Fruit fly (Drosophila melanogaster): ENCODE data around the gene Dci.
"Not testable (repeated sequence)": the region's sequence is repeated elsewhere in the genome, so short reads cannot be mapped to it uniquely, and the experiment has no call there.

Dci gene

dm6 chr3L:852267-852666, 1.1 kb downstream of the Dci start:
- no peak for TF ChIP-seq CG17806 (tag; optimal IDR thresholded peaks at IDR 0.05)
- no peak for TF ChIP-seq CG9948 (tag; optimal IDR thresholded peaks at IDR 0.05)
- no peak for TF ChIP-seq CG14655 (GFP tag; optimal IDR thresholded peaks at IDR 0.05)
- no peak for TF ChIP-seq Pif1A (GFP tag; optimal IDR thresholded peaks at IDR 0.05)
- no peak for TF ChIP-seq gl (tag; optimal IDR thresholded peaks at IDR 0.05)
- TF ChIP-seq EcR (GFP tag; optimal IDR thresholded peaks at IDR 0.05): no peak
- TF ChIP-seq CG12605 (GFP tag; IDR thresholded peaks at IDR 0.05): no peak
- no peak for TF ChIP-seq CG4496 (GFP tag; IDR thresholded peaks at IDR 0.05)
- TF ChIP-seq Ets98B (GFP tag; IDR thresholded peaks at IDR 0.05): no peak
- TF ChIP-seq CG32121 (GFP tag; IDR thresholded peaks at IDR 0.05): no peak
- no peak for TF ChIP-seq Snoo (tag; optimal IDR thresholded peaks at IDR 0.05)
- no peak for TF ChIP-seq CG34367 (tag; optimal IDR thresholded peaks at IDR 0.05)
- no peak for TF ChIP-seq CG8159 (tag; optimal IDR thresholded peaks at IDR 0.05)
- TF ChIP-seq CG15710 (tag; optimal IDR thresholded peaks at IDR 0.05): no peak
- no peak for TF ChIP-seq CG8301 (tag; optimal IDR thresholded peaks at IDR 0.05)

dm6 chr3L:857063-858015, 6.2 kb downstream of the Dci start, which contains the start of gene dpr20:
TSS of gene dpr20 (minus strand) at chr3L:857248.
- TF ChIP-seq D1 (tag; optimal IDR thresholded peaks at IDR 0.05) (no peak), CG8301 (tag; optimal IDR thresholded peaks at IDR 0.05) (peak; percentile 81), CG9948 (tag; optimal IDR thresholded peaks at IDR 0.05) (peak; percentile 61), gl (tag; optimal IDR thresholded peaks at IDR 0.05) (peak; percentile 59), CG14655 (GFP tag; optimal IDR thresholded peaks at IDR 0.05) (peak; percentile 81), CG12605 (GFP tag; IDR thresholded peaks at IDR 0.05) (peak; percentile 95), CG10348 (GFP tag; IDR thresholded peaks at IDR 0.05) (peak; percentile 70), Ets98B (GFP tag; IDR thresholded peaks at IDR 0.05) (peak; percentile 94), CG8159 (tag; optimal IDR thresholded peaks at IDR 0.05) (peak; percentile 81), CG34367 (tag; optimal IDR thresholded peaks at IDR 0.05) (peak; percentile 60), rn (GFP tag; IDR thresholded peaks at IDR 0.05) (peak; percentile 84), CG13204 (GFP tag; optimal IDR thresholded peaks at IDR 0.05) (no peak), Snoo (tag; optimal IDR thresholded peaks at IDR 0.05) (peak; percentile 65), CG4496 (GFP tag; IDR thresholded peaks at IDR 0.05) (peak; percentile 96), EcR (GFP tag; optimal IDR thresholded peaks at IDR 0.05) (no peak), Pif1A (GFP tag; optimal IDR thresholded peaks at IDR 0.05) (peak; percentile 78), CG32121 (GFP tag; IDR thresholded peaks at IDR 0.05) (peak; percentile 91), Pif1B (GFP tag; optimal IDR thresholded peaks at IDR 0.05) (peak; percentile 76), fd96Ca (GFP tag; IDR thresholded peaks at IDR 0.05) (peak; percentile 94), CG17806 (tag; optimal IDR thresholded peaks at IDR 0.05) (peak; percentile 78), CG15710 (tag; optimal IDR thresholded peaks at IDR 0.05) (peak; percentile 72)

dm6 chr3L:865096-865495, 13.9 kb downstream of the Dci start, which contains the start of gene CG12502:
TSS of gene CG12502 (plus strand) at chr3L:865396.
- TF ChIP-seq Ets98B (GFP tag; IDR thresholded peaks at IDR 0.05); Pif1A (GFP tag; optimal IDR thresholded peaks at IDR 0.05); rn (GFP tag; IDR thresholded peaks at IDR 0.05): not testable (repeated sequence)

dm6 chr3L:868800-869199, 17.7 kb downstream of the Dci start:
- no peak for TF ChIP-seq Ets98B (GFP tag; IDR thresholded peaks at IDR 0.05)
- no peak for TF ChIP-seq rn (GFP tag; IDR thresholded peaks at IDR 0.05)
- TF ChIP-seq Snoo (tag; optimal IDR thresholded peaks at IDR 0.05): no peak
- no peak for TF ChIP-seq CG14655 (GFP tag; optimal IDR thresholded peaks at IDR 0.05)
- TF ChIP-seq fd96Ca (GFP tag; IDR thresholded peaks at IDR 0.05): no peak
- TF ChIP-seq EcR (GFP tag; optimal IDR thresholded peaks at IDR 0.05): no peak
- TF ChIP-seq CG34367 (tag; optimal IDR thresholded peaks at IDR 0.05): no peak
- TF ChIP-seq CG8301 (tag; optimal IDR thresholded peaks at IDR 0.05): no peak
- no peak for TF ChIP-seq gl (tag; optimal IDR thresholded peaks at IDR 0.05)
- no peak for TF ChIP-seq CG8159 (tag; optimal IDR thresholded peaks at IDR 0.05)
- TF ChIP-seq CG13204 (GFP tag; optimal IDR thresholded peaks at IDR 0.05): no peak
- TF ChIP-seq D1 (tag; optimal IDR thresholded peaks at IDR 0.05): no peak

dm6 chr3L:871713-872112, 20.6 kb downstream of the Dci start, which contains the start of gene Usp10:
TSS of gene Usp10 (plus strand) at chr3L:871899.
- no peak for TF ChIP-seq CG8301 (tag; optimal IDR thresholded peaks at IDR 0.05)
- TF ChIP-seq gl (tag; optimal IDR thresholded peaks at IDR 0.05): no peak
- TF ChIP-seq CG4496 (GFP tag; IDR thresholded peaks at IDR 0.05): no peak
- TF ChIP-seq CG14655 (GFP tag; optimal IDR thresholded peaks at IDR 0.05): no peak
- peak; percentile 6 for TF ChIP-seq EcR (GFP tag; optimal IDR thresholded peaks at IDR 0.05)

- TF ChIP-seq Ets98B (GFP tag; IDR thresholded peaks at IDR 0.05) (0 out of 2 replicates have a peak, but pooled peaks have one; percentile 8), CG12605 (GFP tag; IDR thresholded peaks at IDR 0.05) (no peak), CG14655 (GFP tag; optimal IDR thresholded peaks at IDR 0.05) (peak; percentile 39), CG10348 (GFP tag; IDR thresholded peaks at IDR 0.05) (no peak), CG4496 (GFP tag; IDR thresholded peaks at IDR 0.05) (peak; percentile 53; the same call in 2 of the 3 replicates), EcR (GFP tag; optimal IDR thresholded peaks at IDR 0.05) (no peak), CG34367 (tag; optimal IDR thresholded peaks at IDR 0.05) (peak; percentile 39), D1 (tag; optimal IDR thresholded peaks at IDR 0.05) (no peak), rn (GFP tag; IDR thresholded peaks at IDR 0.05) (0 out of 2 replicates have a peak, but pooled peaks have one; percentile 41), Pif1A (GFP tag; optimal IDR thresholded peaks at IDR 0.05) (peak; percentile 34), CG9948 (tag; optimal IDR thresholded peaks at IDR 0.05) (peak; percentile 29), Pif1B (GFP tag; optimal IDR thresholded peaks at IDR 0.05) (no peak), Snoo (tag; optimal IDR thresholded peaks at IDR 0.05) (peak; percentile 22), CG8159 (tag; optimal IDR thresholded peaks at IDR 0.05) (peak; percentile 36), fd96Ca (GFP tag; IDR thresholded peaks at IDR 0.05) (peak; percentile 65; the same call in 1 of the 3 replicates), gl (tag; optimal IDR thresholded peaks at IDR 0.05) (no peak), CG8301 (tag; optimal IDR thresholded peaks at IDR 0.05) (peak; percentile 9), CG13204 (GFP tag; optimal IDR thresholded peaks at IDR 0.05) (no peak), CG32121 (GFP tag; IDR thresholded peaks at IDR 0.05) (peak; percentile 19; the same call in 1 of the 2 replicates), CG17806 (tag; optimal IDR thresholded peaks at IDR 0.05) (peak; percentile 17), CG15710 (tag; optimal IDR thresholded peaks at IDR 0.05) (peak; percentile 44)
Observed at dm6 chr3L:872389-872972, 21.3 kb downstream of the Dci start.
